Worm (Caenorhabditis elegans) whole organism, L4/young adult: Measurements from ENCODE around the gene ruvb-2.

Experiments used
- W03F9.2 ChIP-seq: fragments of 150-350 bp; optimal IDR thresholded peaks from 2 replicates; lab custom pipeline; 2014; ENCODE audit warnings: missing biosample characterization, missing genetic modification characterization
- dao-5 ChIP-seq: sonication (generic microtip); optimal IDR thresholded peaks from 2 replicates; lab custom pipeline; 2016; ENCODE audit warnings: missing genotype, missing genetic modification characterization, moderate library complexity, missing compliant biosample characterization
- him-1 ChIP-seq: sonication (generic microtip); optimal IDR thresholded peaks from 2 replicates; lab custom pipeline; 2016; ENCODE audit warnings: missing genotype, missing genetic modification reagents, missing genetic modification characterization, missing compliant biosample characterization

DNA sequence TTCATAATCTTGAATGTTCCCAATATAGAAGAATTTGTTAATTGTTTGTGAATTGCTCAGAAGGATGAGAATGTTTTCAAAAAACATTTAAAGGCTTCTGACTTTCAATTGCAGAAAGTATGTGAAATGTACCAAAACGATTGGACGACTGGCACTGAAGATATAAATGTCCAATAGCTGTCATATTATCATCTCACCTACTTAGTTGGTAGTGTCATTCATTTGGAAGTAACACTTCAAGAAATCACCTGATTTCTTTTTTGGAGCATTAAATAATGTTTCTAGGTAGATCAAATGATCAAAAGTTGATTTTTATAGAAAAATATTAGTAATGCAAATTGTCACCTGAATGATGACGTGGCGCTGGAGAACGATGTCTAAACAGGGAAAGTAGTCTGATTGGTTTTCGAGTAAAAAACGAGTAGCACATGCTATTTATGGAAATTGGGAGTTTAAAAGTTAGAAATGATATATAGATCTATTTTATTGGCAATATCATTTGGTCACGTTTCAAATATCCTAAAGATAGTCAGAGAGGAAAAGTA, 39.5 kb downstream of the ruvb-2 start:
- TF ChIP-seq dao-5 (tag; lab: Kevin White, UChicago) (no peak), him-1 (tag; lab: Kevin White, UChicago) (no peak), W03F9.2 (tag; lab: Kevin White, UChicago) (no peak)
